Worm (Caenorhabditis elegans) whole organism, L1 larva: ENCODE results near the gene Y54G2A.19.

Source experiments
- ama-1 ChIP-seq: fragments of 150-350 bp; optimal IDR thresholded peaks from 2 replicates; lab custom pipeline; 2014
- ceh-90 ChIP-seq: sonication (generic microtip); optimal IDR thresholded peaks from 2 replicates; lab custom pipeline; 2016; ENCODE audit warnings: missing genetic modification characterization, missing compliant biosample characterization
- egl-27 ChIP-seq, 2 experiments: fragments of 150-350 bp in 1 of 2; sonication (generic microtip); optimal IDR thresholded peaks; 3 replicates each; lab custom pipeline; 2017 to 2018; ENCODE audit warnings: missing biosample characterization in 2 of 2, missing genetic modification characterization in 2 of 2, missing genetic modification reagents in 2 of 2
- lin-13 ChIP-seq: fragments of 150-350 bp; optimal IDR thresholded peaks from 2 replicates; lab custom pipeline; 2014; ENCODE audit warnings: missing biosample characterization, missing genetic modification reagents, missing genetic modification characterization
- lin-14 ChIP-seq: fragments of 200-800 bp; sonication (Bioruptor generic); optimal IDR thresholded peaks from 2 replicates; lab custom pipeline; 2018; ENCODE audit warnings: mild to moderate bottlenecking, missing genetic modification characterization, moderate library complexity, missing compliant biosample characterization
- mdl-1 ChIP-seq, 2 experiments: fragments of 150-350 bp; optimal IDR thresholded peaks; 2 replicates each; lab custom pipeline; 2014 to 2017; ENCODE audit warnings: missing biosample characterization in 2 of 2, missing genetic modification characterization in 2 of 2, inconsistent platforms in 1 of 2
- nhr-12 ChIP-seq: sonication (generic microtip); optimal IDR thresholded peaks from 2 replicates; lab custom pipeline; 2017; ENCODE audit warnings: missing biosample characterization, missing genetic modification characterization
- nhr-76 ChIP-seq: sonication (generic microtip); optimal IDR thresholded peaks from 2 replicates; lab custom pipeline; 2017; ENCODE audit warnings: missing biosample characterization, missing genetic modification characterization
- pag-3 ChIP-seq: sonication (generic microtip); optimal IDR thresholded peaks from 2 replicates; lab custom pipeline; 2017; ENCODE audit warnings: missing genetic modification characterization, mild to moderate bottlenecking, missing compliant biosample characterization, antibody characterized with exemption, borderline replicate concordance; ENCODE audit not compliant: insufficient read depth
- snpc-4 ChIP-seq: fragments of 150-350 bp; optimal IDR thresholded peaks from 2 replicates; lab custom pipeline; 2014; ENCODE audit warnings: missing biosample characterization, missing genetic modification characterization
- snu-23 ChIP-seq: sonication (generic microtip); optimal IDR thresholded peaks from 2 replicates; lab custom pipeline; 2016; ENCODE audit warnings: missing genetic modification characterization, missing compliant biosample characterization
- sup-37 ChIP-seq: fragments of 200-800 bp; sonication (Bioruptor generic); optimal IDR thresholded peaks from 2 replicates; lab custom pipeline; 2018; ENCODE audit warnings: mild to moderate bottlenecking, missing genetic modification characterization, missing compliant biosample characterization
- ztf-11 ChIP-seq, 2 experiments: sonication (generic microtip); optimal IDR thresholded peaks; 2 replicates each; lab custom pipeline; 2016 to 2017; ENCODE audit warnings: missing genetic modification characterization in 2 of 2, missing biosample characterization in 1 of 2, missing compliant biosample characterization in 1 of 2

- TF ChIP-seq lin-14 (GFP tag; lab: Kevin White, UChicago) (no peak), pag-3 (no peak), sup-37 (GFP tag; lab: Kevin White, UChicago) (no peak), ama-1 (lab: Kevin White, UChicago) (no peak), nhr-12 (tag; lab: Kevin White, UChicago) (no peak), snu-23 (GFP tag; lab: Kevin White, UChicago) (no peak), ceh-90 (tag; lab: Kevin White, UChicago) (no peak), snpc-4 (tag; lab: Kevin White, UChicago) (no peak), mdl-1 (tag; optimal IDR thresholded peaks at IDR 0.05; lab: Kevin White, UChicago) (no peak), lin-13 (GFP tag; lab: Kevin White, UChicago) (no peak), ztf-11 (tag; optimal IDR thresholded peaks at IDR 0.05; lab: Kevin White, UChicago) (no peak), egl-27 (tag; optimal IDR thresholded peaks at IDR 0.05; lab: Kevin White, UChicago) (no peak), nhr-76 (no peak)
Observed at ce11 chrIV:2892395-2892786, 2.1 kb downstream of the Y54G2A.19 start, which contains the start of gene Y54G2A.18.
